Worm (Caenorhabditis elegans): ENCODE results near the gene C27C12.3.

DNA sequence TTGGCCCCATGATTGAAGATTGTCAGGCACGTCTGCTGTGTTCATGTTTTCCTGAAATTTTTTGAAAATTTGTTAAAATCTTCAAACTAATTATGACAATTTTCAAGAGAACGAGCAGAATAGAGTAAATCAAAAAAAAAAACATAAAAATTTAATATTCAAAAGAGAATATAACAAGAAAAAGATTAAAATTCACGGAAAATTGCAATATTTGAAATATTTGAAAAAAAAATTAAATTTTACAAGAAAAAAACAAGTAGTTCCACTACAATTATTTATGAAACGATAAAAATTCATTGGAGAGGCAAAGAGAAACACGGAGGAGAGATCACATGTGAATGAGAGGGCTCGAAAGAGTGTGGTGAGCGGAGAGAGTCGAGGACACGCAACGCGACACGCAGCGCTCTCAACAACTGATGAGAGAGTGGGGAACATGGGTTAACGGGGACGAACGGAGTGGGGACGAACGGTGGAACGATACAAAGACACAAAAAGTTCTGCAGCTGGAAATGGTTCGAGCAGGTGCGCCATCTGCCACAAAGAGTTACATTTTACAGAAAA is 41.1 kb downstream of the C27C12.3 start, which contains the start of gene mbk-1:
- TF ChIP-seq lir-3 (tag; optimal IDR thresholded peaks at IDR 0.05) (no peak), aha-1 (tag) (no peak), ztf-11 (tag; optimal IDR thresholded peaks at IDR 0.05) (no peak), ceh-28 (tag; optimal IDR thresholded peaks at IDR 0.05) (no peak), fos-1 (tag; optimal IDR thresholded peaks at IDR 0.05) (no peak), nhr-11 (tag; optimal IDR thresholded peaks at IDR 0.05) (peak; percentile 58), nhr-28 (tag; optimal IDR thresholded peaks at IDR 0.05) (peak; percentile 91), skn-1 (tag; optimal IDR thresholded peaks at IDR 0.05) (no peak), lsy-2 (tag; optimal IDR thresholded peaks at IDR 0.05) (peak in 1 of 2 experiments; percentile 76), hlh-11 (tag; optimal IDR thresholded peaks at IDR 0.05) (peak; percentile 93), hif-1 (tag; optimal IDR thresholded peaks at IDR 0.05) (peak in 1 of 2 experiments; percentile 27), pqm-1 (tag; optimal IDR thresholded peaks at IDR 0.05) (peak; percentile 5), unc-62 (GFP tag; optimal IDR thresholded peaks at IDR 0.05 in 1 of 2) (peak in 1 of 2 experiments; percentile 50), unc-62 (tag; optimal IDR thresholded peaks at IDR 0.05) (no peak)

All from whole organism, L4 larva.